Worm (Caenorhabditis elegans) whole organism, L1 larva: Measurements from ENCODE around the gene fut-1.
A peak's percentile ranks its signal among the peaks of the same experiment; 100 is the strongest.

Source experiments
- Y116A8C.19 ChIP-seq: sonication (generic microtip); optimal IDR thresholded peaks from 2 replicates; lab custom pipeline; 2016; ENCODE audit warnings: missing compliant biosample characterization, missing genetic modification characterization, borderline replicate concordance
- aha-1 ChIP-seq: fragments of 150-350 bp; optimal IDR thresholded peaks from 2 replicates; lab custom pipeline; 2014; ENCODE audit warnings: missing biosample characterization, missing genetic modification characterization
- ama-1 ChIP-seq: fragments of 150-350 bp; optimal IDR thresholded peaks from 2 replicates; lab custom pipeline; 2014
- blmp-1 ChIP-seq: fragments of 150-350 bp; optimal IDR thresholded peaks from 2 replicates; lab custom pipeline; 2014; ENCODE audit warnings: missing biosample characterization, missing genetic modification characterization
- ceh-8 ChIP-seq: fragments of 200-800 bp; sonication (Bioruptor generic); optimal IDR thresholded peaks from 2 replicates; lab custom pipeline; 2018; ENCODE audit warnings: mild to moderate bottlenecking, missing genetic modification characterization, moderate library complexity, missing compliant biosample characterization
- ceh-90 ChIP-seq: sonication (generic microtip); optimal IDR thresholded peaks from 2 replicates; lab custom pipeline; 2016; ENCODE audit warnings: missing genetic modification characterization, missing compliant biosample characterization
- ces-1 ChIP-seq: fragments of 150-350 bp; optimal IDR thresholded peaks from 2 replicates; lab custom pipeline; 2014; ENCODE audit warnings: missing biosample characterization, missing genetic modification reagents, missing genetic modification characterization
- dpl-1 ChIP-seq, 3 experiments: fragments of 150-350 bp in 2 of 3; sonication (generic microtip) in 1 of 3; optimal IDR thresholded peaks; 2 replicates each; lab custom pipeline; 2014 to 2017; ENCODE audit warnings: missing biosample characterization in 3 of 3, missing genetic modification characterization in 3 of 3, missing genetic modification reagents in 3 of 3
- efl-1 ChIP-seq, 4 experiments: fragments of 150-350 bp; optimal IDR thresholded peaks in 3 of 4; peaks in 1 of 4; 1 replicate in 1 of 4; 2 replicates in 3 of 4; lab custom pipeline; 2014; ENCODE audit warnings: missing biosample characterization in 2 of 4, missing genetic modification characterization in 2 of 4, missing genetic modification reagents in 2 of 4
- egl-13 ChIP-seq: sonication (generic microtip); optimal IDR thresholded peaks from 2 replicates; lab custom pipeline; 2016; ENCODE audit warnings: missing genotype, missing genetic modification reagents, missing genetic modification characterization, missing compliant biosample characterization
- elt-2 ChIP-seq: sonication (generic microtip); optimal IDR thresholded peaks from 2 replicates; lab custom pipeline; 2016; ENCODE audit warnings: missing genetic modification characterization, mild to moderate bottlenecking, inconsistent platforms, missing compliant biosample characterization, missing genetic modification reagents
- elt-3 ChIP-seq, 6 experiments: fragments of 150-350 bp in 1 of 6; sonication (generic microtip); optimal IDR thresholded peaks; 2 replicates each; lab custom pipeline; 2017 to 2018; ENCODE audit warnings: missing biosample characterization in 6 of 6, missing genetic modification characterization in 6 of 6, inconsistent platforms in 1 of 6
- ets-5 ChIP-seq: fragments of 200-800 bp; sonication (Bioruptor generic); IDR thresholded peaks from 2 replicates; pipeline ENCODE4 v1.3.6; 2022; ENCODE audit warnings: missing genetic modification characterization, missing compliant biosample characterization
- fkh-4 ChIP-seq: sonication (generic microtip); optimal IDR thresholded peaks from 2 replicates; lab custom pipeline; 2016; ENCODE audit warnings: missing compliant biosample characterization, missing genetic modification characterization, borderline replicate concordance
- fos-1 ChIP-seq: fragments of 150-350 bp; optimal IDR thresholded peaks from 2 replicates; lab custom pipeline; 2014; ENCODE audit warnings: missing biosample characterization, missing genetic modification characterization
- hlh-17 ChIP-seq: fragments of 200-800 bp; sonication (Bioruptor generic); optimal IDR thresholded peaks from 2 replicates; lab custom pipeline; 2018; ENCODE audit warnings: missing genetic modification characterization, mild to moderate bottlenecking, missing compliant biosample characterization, moderate library complexity, borderline replicate concordance
- hpl-2 ChIP-seq: fragments of 150-350 bp; optimal IDR thresholded peaks from 2 replicates; lab custom pipeline; 2014; ENCODE audit warnings: missing biosample characterization, missing genetic modification reagents, missing genetic modification characterization
- lin-13 ChIP-seq: fragments of 150-350 bp; optimal IDR thresholded peaks from 2 replicates; lab custom pipeline; 2014; ENCODE audit warnings: missing biosample characterization, missing genetic modification reagents, missing genetic modification characterization
- lin-14 ChIP-seq: fragments of 200-800 bp; sonication (Bioruptor generic); optimal IDR thresholded peaks from 2 replicates; lab custom pipeline; 2018; ENCODE audit warnings: mild to moderate bottlenecking, missing genetic modification characterization, moderate library complexity, missing compliant biosample characterization
- lin-15B ChIP-seq: fragments of 150-350 bp; sonication (generic microtip); optimal IDR thresholded peaks from 3 replicates; lab custom pipeline; 2014; ENCODE audit warnings: missing biosample characterization, missing genetic modification characterization
- lin-35 ChIP-seq, 2 experiments: fragments of 150-350 bp; optimal IDR thresholded peaks; 2 replicates each; lab custom pipeline; 2014; ENCODE audit warnings: missing biosample characterization in 2 of 2, missing genetic modification characterization in 2 of 2, missing genetic modification reagents in 2 of 2
- lin-39 ChIP-seq: fragments of 150-350 bp; optimal IDR thresholded peaks from 2 replicates; lab custom pipeline; 2014; ENCODE audit warnings: missing biosample characterization, missing genetic modification reagents, missing genetic modification characterization
- mep-1 ChIP-seq: fragments of 150-350 bp; optimal IDR thresholded peaks from 2 replicates; lab custom pipeline; 2014; ENCODE audit warnings: missing biosample characterization, missing genetic modification characterization
- nhr-11 ChIP-seq: fragments of 150-350 bp; optimal IDR thresholded peaks from 2 replicates; lab custom pipeline; 2014; ENCODE audit warnings: missing biosample characterization, missing genetic modification characterization
- nhr-12 ChIP-seq: sonication (generic microtip); optimal IDR thresholded peaks from 2 replicates; lab custom pipeline; 2017; ENCODE audit warnings: missing biosample characterization, missing genetic modification characterization
- nhr-19 ChIP-seq: fragments of 200-800 bp; sonication (Bioruptor generic); conservative IDR thresholded peaks from 2 replicates; pipeline ENCODE4 v1.3.6; 2022; ENCODE audit warnings: missing genetic modification characterization, missing compliant biosample characterization
- nhr-20 ChIP-seq: sonication (generic microtip); optimal IDR thresholded peaks from 2 replicates; lab custom pipeline; 2016; ENCODE audit warnings: mild to moderate bottlenecking, missing genetic modification characterization, missing compliant biosample characterization
- nhr-28 ChIP-seq: fragments of 150-350 bp; optimal IDR thresholded peaks from 2 replicates; lab custom pipeline; 2014; ENCODE audit warnings: missing biosample characterization, missing genetic modification characterization
- nhr-77 ChIP-seq: fragments of 150-350 bp; optimal IDR thresholded peaks from 2 replicates; lab custom pipeline; 2014; ENCODE audit warnings: missing biosample characterization, missing genetic modification characterization
- nhr-84 ChIP-seq: sonication (generic microtip); optimal IDR thresholded peaks from 2 replicates; lab custom pipeline; 2017; ENCODE audit warnings: missing biosample characterization, missing genetic modification characterization
- nhr-85 ChIP-seq: sonication (generic microtip); peaks from one replicate; lab custom pipeline; 2016; ENCODE audit warnings: missing genetic modification characterization, inconsistent platforms, missing compliant biosample characterization
- nhr-90 ChIP-seq: sonication (generic microtip); optimal IDR thresholded peaks from 2 replicates; lab custom pipeline; 2016; ENCODE audit warnings: mild to moderate bottlenecking, missing genetic modification characterization, missing compliant biosample characterization; ENCODE audit not compliant: poor library complexity
- sox-4 ChIP-seq: sonication (generic microtip); optimal IDR thresholded peaks from 2 replicates; lab custom pipeline; 2016; ENCODE audit warnings: missing genetic modification characterization, missing compliant biosample characterization
- sup-37 ChIP-seq: fragments of 200-800 bp; sonication (Bioruptor generic); optimal IDR thresholded peaks from 2 replicates; lab custom pipeline; 2018; ENCODE audit warnings: mild to moderate bottlenecking, missing genetic modification characterization, missing compliant biosample characterization
- swsn-7 ChIP-seq: sonication (generic microtip); optimal IDR thresholded peaks from 2 replicates; lab custom pipeline; 2016; ENCODE audit warnings: missing genetic modification characterization, missing compliant biosample characterization
- unc-86 ChIP-seq: sonication (generic microtip); optimal IDR thresholded peaks from 2 replicates; lab custom pipeline; 2016; ENCODE audit warnings: missing genetic modification characterization, missing compliant biosample characterization
- unc-98 ChIP-seq: fragments of 200-800 bp; sonication (Bioruptor generic); IDR thresholded peaks from 2 replicates; pipeline ENCODE4 v1.3.6; 2022; ENCODE audit warnings: missing genetic modification characterization, missing compliant biosample characterization
- xbp-1 ChIP-seq: sonication (generic microtip); optimal IDR thresholded peaks from 2 replicates; lab custom pipeline; 2016; ENCODE audit warnings: missing genetic modification characterization, missing compliant biosample characterization
- ztf-4 ChIP-seq: fragments of 150-350 bp; optimal IDR thresholded peaks from 2 replicates; lab custom pipeline; 2014; ENCODE audit warnings: missing biosample characterization, missing genetic modification characterization

Gene fut-1

ce11 chrII:8765131-8765530, 5.7 kb upstream of the fut-1 start (continued):
- TF ChIP-seq dpl-1 (GFP tag; optimal IDR thresholded peaks at IDR 0.05; lab: Kevin White, UChicago) (no peak), blmp-1 (tag; lab: Kevin White, UChicago) (peak; percentile 42), lin-39 (no peak), lin-15B (tag; lab: Kevin White, UChicago) (no peak), nhr-11 (no peak), nhr-20 (peak; percentile 90), lin-13 (GFP tag; lab: Kevin White, UChicago) (no peak), ceh-8 (no peak), hpl-2 (GFP tag; lab: Kevin White, UChicago) (no peak), aha-1 (tag; lab: Kevin White, UChicago) (no peak), swsn-7 (no peak), Y116A8C.19 (tag; lab: Kevin White, UChicago) (no peak), sup-37 (no peak), nhr-28 (tag; lab: Kevin White, UChicago) (no peak), ceh-90 (tag; lab: Kevin White, UChicago) (no peak), lin-14 (GFP tag; lab: Kevin White, UChicago) (peak; percentile 56), lin-35 (GFP tag; optimal IDR thresholded peaks at IDR 0.05; lab: Kevin White, UChicago) (peak in 1 of 2 experiments; percentile 25), fkh-4 (tag; lab: Kevin White, UChicago) (no peak), unc-98 (GFP tag; lab: Robert Waterston, UW) (no peak), fos-1 (tag; lab: Kevin White, UChicago) (no peak), efl-1 (optimal IDR thresholded peaks at IDR 0.05; lab: Kevin White, UChicago) (no peak), efl-1 (GFP tag; optimal IDR thresholded peaks at IDR 0.05 in 1 of 2; lab: Kevin White, UChicago) (no peak), sox-4 (tag; lab: Kevin White, UChicago) (no peak), nhr-90 (tag; lab: Kevin White, UChicago) (peak; percentile 13), hlh-17 (GFP tag; lab: Kevin White, UChicago) (no peak)

DNA sequence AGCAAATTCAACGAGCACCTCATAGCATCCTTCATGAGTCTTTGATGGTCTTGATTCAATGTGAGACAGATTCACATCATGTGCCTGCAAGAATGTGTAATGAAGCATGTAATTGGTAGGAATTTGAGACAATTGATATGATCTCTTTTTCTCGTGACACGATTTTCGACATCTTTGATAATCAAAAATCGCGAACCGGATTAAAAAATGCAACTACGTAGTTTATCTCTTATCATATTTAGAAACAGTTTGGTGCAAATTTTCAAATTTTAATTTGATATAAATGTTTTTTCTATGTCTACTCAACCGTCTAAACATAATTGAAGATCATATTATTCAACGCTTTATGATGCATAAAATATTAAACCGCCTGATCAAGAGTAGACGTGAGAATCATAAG, 4.9 kb upstream of the fut-1 start:
- TF ChIP-seq lin-14 (GFP tag; lab: Kevin White, UChicago) (peak; percentile 30), nhr-77 (no peak), blmp-1 (tag; lab: Kevin White, UChicago) (peak; percentile 3), nhr-20 (peak; percentile 17), nhr-19 (0 out of 2 replicates have a peak, but pooled peaks have one; percentile 9), nhr-85 (tag; lab: Kevin White, UChicago) (peak; percentile 80), elt-3 (tag; optimal IDR thresholded peaks at IDR 0.05; lab: Kevin White, UChicago) (peak in 2 of 6 experiments; percentile 13 to 55), ztf-4 (tag; lab: Kevin White, UChicago) (no peak)

- no peak for TF ChIP-seq sox-4 (tag; lab: Kevin White, UChicago)
- no peak for TF ChIP-seq efl-1 (optimal IDR thresholded peaks at IDR 0.05; lab: Kevin White, UChicago)
- TF ChIP-seq efl-1 (GFP tag; optimal IDR thresholded peaks at IDR 0.05 in 1 of 2; lab: Kevin White, UChicago): peak in 1 of 2 experiments; percentile 44
Measured at ce11 chrII:8763367-8763766, 4.0 kb upstream of the fut-1 start.

- TF ChIP-seq nhr-19 (no peak), elt-2 (tag; lab: Kevin White, UChicago) (peak; percentile 9), ama-1 (lab: Kevin White, UChicago) (no peak)
Measured at ce11 chrII:8761739-8762138, 2.3 kb upstream of the fut-1 start.

- no peak for TF ChIP-seq nhr-12 (tag; lab: Kevin White, UChicago)
- no peak for TF ChIP-seq xbp-1 (tag; lab: Kevin White, UChicago)
- no peak for TF ChIP-seq mep-1 (tag; lab: Kevin White, UChicago)
- no peak for TF ChIP-seq unc-86 (tag; lab: Kevin White, UChicago)
- TF ChIP-seq nhr-84 (tag; lab: Kevin White, UChicago): no peak
- no peak for TF ChIP-seq ets-5 (GFP tag; lab: Robert Waterston, UW)
- TF ChIP-seq ceh-8: no peak
- TF ChIP-seq nhr-90 (tag; lab: Kevin White, UChicago): no peak
- TF ChIP-seq egl-13 (tag; lab: Kevin White, UChicago): no peak
- TF ChIP-seq ces-1 (GFP tag; lab: Kevin White, UChicago): no peak
- TF ChIP-seq, all 84 proteins: peak for 0
Measured at ce11 chrII:8755270-8755669, 4.1 kb downstream of the fut-1 start, which contains the start of gene K08F8.7. K08F8.7 (minus strand) TSS chrII:8755370.
